Worm (Caenorhabditis elegans) whole organism, mixed stage, embryonic: Measurements from ENCODE around the gene M03F8.5.

Experiments used
- M03D4.4 ChIP-seq: sonication (generic microtip); optimal IDR thresholded peaks from 2 replicates; lab custom pipeline; 2017; ENCODE audit warnings: mild to moderate bottlenecking, missing genetic modification characterization, missing compliant biosample characterization
- bed-3 ChIP-seq: fragments of 200-800 bp; sonication (Bioruptor generic); optimal IDR thresholded peaks from 3 replicates; lab custom pipeline; 2018; ENCODE audit warnings: mild to moderate bottlenecking, missing genetic modification characterization, moderate library complexity, missing compliant biosample characterization
- blmp-1 ChIP-seq: fragments of 150-350 bp; optimal IDR thresholded peaks from 2 replicates; lab custom pipeline; 2014; ENCODE audit warnings: missing biosample characterization, missing genetic modification characterization
- ceh-43 ChIP-seq: fragments of 200-800 bp; sonication (Bioruptor generic); optimal IDR thresholded peaks from 2 replicates; lab custom pipeline; 2018; ENCODE audit warnings: mild to moderate bottlenecking, missing genetic modification characterization, moderate library complexity, missing compliant biosample characterization
- ceh-83 ChIP-seq: fragments of 200-800 bp; sonication (Bioruptor generic); optimal IDR thresholded peaks from 2 replicates; lab custom pipeline; 2018; ENCODE audit warnings: mild to moderate bottlenecking, missing genetic modification characterization, missing compliant biosample characterization
- ces-1 ChIP-seq: fragments of 150-350 bp; optimal IDR thresholded peaks from 2 replicates; lab custom pipeline; 2014; ENCODE audit warnings: missing biosample characterization, missing genetic modification reagents, missing genetic modification characterization
- cnd-1 ChIP-seq: fragments of 200-800 bp; sonication (Bioruptor generic); optimal IDR thresholded peaks from 2 replicates; lab custom pipeline; 2018; ENCODE audit warnings: mild to moderate bottlenecking, missing genetic modification characterization, missing compliant biosample characterization
- drap-1 ChIP-seq: fragments of 200-800 bp; sonication (Bioruptor generic); optimal IDR thresholded peaks from 3 replicates; lab custom pipeline; 2018; ENCODE audit warnings: mild to moderate bottlenecking, missing genetic modification characterization, missing compliant biosample characterization
- elt-3 ChIP-seq: fragments of 150-350 bp; optimal IDR thresholded peaks from 2 replicates; lab custom pipeline; 2014; ENCODE audit warnings: missing biosample characterization, missing genetic modification characterization
- flh-1 ChIP-seq: fragments of 200-800 bp; sonication (Bioruptor generic); optimal IDR thresholded peaks from 2 replicates; lab custom pipeline; 2018; ENCODE audit warnings: mild to moderate bottlenecking, missing genetic modification characterization, moderate library complexity, missing compliant biosample characterization
- ham-2 ChIP-seq: fragments of 200-800 bp; sonication (Bioruptor generic); optimal IDR thresholded peaks from 2 replicates; lab custom pipeline; 2018; ENCODE audit warnings: mild to moderate bottlenecking, missing genetic modification characterization, missing compliant biosample characterization
- hlh-1 ChIP-seq: fragments of 150-350 bp; optimal IDR thresholded peaks from 2 replicates; lab custom pipeline; 2014; ENCODE audit warnings: missing biosample characterization, missing genetic modification reagents, missing genetic modification characterization
- lin-13 ChIP-seq: fragments of 150-350 bp; optimal IDR thresholded peaks from 2 replicates; lab custom pipeline; 2014; ENCODE audit warnings: missing biosample characterization, missing genetic modification characterization
- lin-32 ChIP-seq: fragments of 200-800 bp; sonication (Bioruptor generic); optimal IDR thresholded peaks from 2 replicates; lab custom pipeline; 2018; ENCODE audit warnings: mild to moderate bottlenecking, missing genetic modification characterization, missing compliant biosample characterization
- lsy-2 ChIP-seq: fragments of 150-350 bp; optimal IDR thresholded peaks from 2 replicates; lab custom pipeline; 2014; ENCODE audit warnings: missing biosample characterization, missing genetic modification characterization
- mab-5 ChIP-seq: fragments of 150-350 bp; optimal IDR thresholded peaks from 2 replicates; lab custom pipeline; 2014; ENCODE audit warnings: missing biosample characterization, missing genetic modification characterization
- mep-1 ChIP-seq: fragments of 150-350 bp; optimal IDR thresholded peaks from 2 replicates; lab custom pipeline; 2017; ENCODE audit warnings: missing biosample characterization, missing genetic modification reagents, missing genetic modification characterization, inconsistent platforms
- nhr-12 ChIP-seq: fragments of 150-350 bp; optimal IDR thresholded peaks from 2 replicates; lab custom pipeline; 2014; ENCODE audit warnings: missing biosample characterization, missing genetic modification characterization
- nhr-2 ChIP-seq: fragments of 150-350 bp; optimal IDR thresholded peaks from 2 replicates; lab custom pipeline; 2014; ENCODE audit warnings: missing biosample characterization, missing genetic modification characterization
- nhr-237 ChIP-seq: fragments of 150-350 bp; optimal IDR thresholded peaks from 2 replicates; lab custom pipeline; 2014; ENCODE audit warnings: missing biosample characterization, missing genetic modification characterization
- nhr-28 ChIP-seq: fragments of 150-350 bp; optimal IDR thresholded peaks from 2 replicates; lab custom pipeline; 2014; ENCODE audit warnings: missing biosample characterization, missing genetic modification characterization
- nhr-76 ChIP-seq: sonication (generic microtip); optimal IDR thresholded peaks from 2 replicates; lab custom pipeline; 2017; ENCODE audit warnings: missing biosample characterization, missing genetic modification characterization
- pha-4 ChIP-seq: fragments of 150-350 bp; optimal IDR thresholded peaks from 2 replicates; lab custom pipeline; 2018; ENCODE audit warnings: missing biosample characterization, missing genetic modification reagents, missing genetic modification characterization
- sem-2 ChIP-seq: fragments of 200-800 bp; sonication (Bioruptor generic); optimal IDR thresholded peaks from 2 replicates; lab custom pipeline; 2018; ENCODE audit warnings: mild to moderate bottlenecking, missing genetic modification characterization, missing compliant biosample characterization
- snpc-4 ChIP-seq: fragments of 150-350 bp; optimal IDR thresholded peaks from 2 replicates; lab custom pipeline; 2014; ENCODE audit warnings: missing biosample characterization, missing genetic modification characterization
- sptf-1 ChIP-seq: sonication (generic microtip); optimal IDR thresholded peaks from 2 replicates; lab custom pipeline; 2017; ENCODE audit warnings: mild to moderate bottlenecking, missing genetic modification characterization, moderate library complexity, missing compliant biosample characterization
- unc-39 ChIP-seq: fragments of 150-350 bp; optimal IDR thresholded peaks from 2 replicates; lab custom pipeline; 2014; ENCODE audit warnings: missing biosample characterization, missing genetic modification characterization
- unc-62 ChIP-seq: fragments of 150-350 bp; optimal IDR thresholded peaks from 2 replicates; lab custom pipeline; 2014; ENCODE audit warnings: missing biosample characterization, missing genetic modification reagents, missing genetic modification characterization
- zip-8 ChIP-seq: fragments of 150-350 bp; optimal IDR thresholded peaks from 2 replicates; lab custom pipeline; 2014; ENCODE audit warnings: missing biosample characterization, missing genetic modification characterization
- ztf-11 ChIP-seq: fragments of 150-350 bp; optimal IDR thresholded peaks from 2 replicates; lab custom pipeline; 2014; ENCODE audit warnings: missing biosample characterization, missing genetic modification characterization

M03F8.5 gene

DNA sequence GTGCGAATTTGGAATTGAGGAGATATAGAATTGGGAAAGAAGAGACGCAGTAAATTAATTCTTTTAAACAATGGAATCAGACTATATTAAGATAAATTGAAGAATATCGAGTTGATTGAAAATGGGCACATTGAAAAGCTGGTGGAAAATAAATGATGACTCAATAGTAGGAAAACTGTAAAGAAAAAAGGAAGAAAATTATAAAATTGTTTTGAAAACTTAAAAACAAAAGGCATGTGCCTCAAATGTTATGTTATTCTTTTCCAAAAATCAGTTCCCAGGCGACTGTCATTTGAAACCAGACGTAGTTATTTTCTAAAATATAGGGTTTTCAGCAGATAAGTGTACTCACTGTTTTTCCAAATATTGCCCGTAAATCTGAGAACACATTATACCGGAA is 16.7 kb downstream of the M03F8.5 start, which contains the start of gene C04E6.12:
C04E6.12 (minus strand) TSS at position 101 of the 400 bp plus-strand sequence.
- TF ChIP-seq bed-3 (GFP tag; lab: Kevin White, UChicago) = no peak
- no peak for TF ChIP-seq nhr-28 (tag; lab: Kevin White, UChicago)
- TF ChIP-seq zip-8 (tag; lab: Kevin White, UChicago) = no peak
- TF ChIP-seq ceh-43 (GFP tag; lab: Kevin White, UChicago) = no peak
- TF ChIP-seq snpc-4 (tag; lab: Kevin White, UChicago) = no peak
- TF ChIP-seq unc-39 (tag; lab: Kevin White, UChicago) = no peak
- TF ChIP-seq pha-4 (tag; lab: Kevin White, UChicago) = no peak
- TF ChIP-seq mep-1 (tag; lab: Kevin White, UChicago) = no peak

DNA sequence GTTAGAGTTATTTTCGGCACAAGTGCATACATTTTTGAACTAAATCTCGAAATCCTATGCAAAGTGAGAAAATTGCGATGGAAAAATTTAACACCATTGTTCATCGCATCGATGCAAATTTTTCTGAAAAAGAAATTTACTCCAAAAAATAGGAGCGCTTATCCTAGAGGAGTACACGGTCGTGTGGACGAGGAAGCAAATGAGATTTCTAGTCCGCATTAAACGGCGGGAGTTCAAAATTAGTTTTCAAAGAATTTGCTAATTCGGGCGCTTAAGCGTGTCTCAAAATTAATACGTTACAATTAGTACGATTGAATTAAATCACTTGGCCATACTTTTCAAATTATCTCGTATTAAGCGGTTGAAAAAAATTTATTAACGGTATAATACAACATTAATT is 18.9 kb downstream of the M03F8.5 start, which contains the start of gene lrpr-1:
lrpr-1 (minus strand) TSS at position 185 of the 400 bp plus-strand sequence.
- TF ChIP-seq mep-1 (tag; lab: Kevin White, UChicago) (peak; percentile 30), nhr-237 (tag; lab: Kevin White, UChicago) (peak; percentile 15), unc-39 (tag; lab: Kevin White, UChicago) (no peak)

DNA sequence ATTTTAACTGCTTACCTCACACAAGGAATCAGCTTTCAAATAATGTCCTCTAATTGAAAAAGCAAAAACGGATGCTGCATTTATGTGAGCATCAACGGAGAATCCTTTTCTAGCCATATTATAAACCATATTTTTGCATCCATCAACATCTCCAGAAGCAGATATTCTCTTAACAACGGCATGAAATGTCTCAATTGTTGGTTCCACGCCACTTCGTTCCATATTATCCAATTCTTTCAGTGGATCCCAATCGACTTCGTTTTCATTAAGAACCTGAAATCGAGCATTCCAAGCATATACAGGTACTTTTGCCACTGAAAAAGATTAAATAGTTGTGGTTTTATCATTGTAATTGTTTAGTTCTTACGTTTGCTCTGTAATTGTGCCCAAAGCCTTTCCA is 19.7 kb downstream of the M03F8.5 start:
- TF ChIP-seq mep-1 (tag; lab: Kevin White, UChicago) (no peak), lsy-2 (no peak), snpc-4 (tag; lab: Kevin White, UChicago) (no peak), unc-39 (tag; lab: Kevin White, UChicago) (no peak), zip-8 (tag; lab: Kevin White, UChicago) (no peak), ztf-11 (tag; lab: Kevin White, UChicago) (no peak), unc-62 (GFP tag; lab: Kevin White, UChicago) (no peak), blmp-1 (no peak), nhr-2 (tag; lab: Kevin White, UChicago) (no peak), sptf-1 (no peak), drap-1 (GFP tag; lab: Kevin White, UChicago) (no peak), nhr-76 (tag; lab: Kevin White, UChicago) (no peak), flh-1 (GFP tag; lab: Kevin White, UChicago) (no peak), elt-3 (tag; lab: Kevin White, UChicago) (no peak), nhr-28 (tag; lab: Kevin White, UChicago) (no peak), sem-2 (no peak), mab-5 (tag; lab: Kevin White, UChicago) (no peak), bed-3 (GFP tag; lab: Kevin White, UChicago) (no peak), cnd-1 (tag; lab: Kevin White, UChicago) (no peak)

DNA sequence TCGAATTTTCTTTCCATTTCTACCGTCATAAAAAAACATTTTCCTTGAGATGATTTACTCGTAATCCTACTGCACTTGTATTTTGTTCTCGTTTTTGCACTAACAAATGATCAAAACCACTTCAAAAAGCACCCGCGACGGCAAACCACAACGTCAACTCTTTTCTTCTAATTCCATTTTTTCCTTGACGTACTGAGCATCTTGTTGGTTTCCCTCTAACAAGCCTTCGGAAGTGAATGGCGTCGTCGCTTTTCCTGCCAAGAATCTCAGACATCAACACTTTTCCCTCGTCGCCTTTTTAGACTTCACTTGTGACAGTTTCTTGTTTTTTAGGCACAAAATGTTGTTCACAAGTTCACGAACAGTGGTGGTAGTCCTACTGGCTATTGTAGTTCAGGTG is 24.2 kb downstream of the M03F8.5 start, which contains the start of gene C04E6.13:
C04E6.13 (plus strand) TSS at position 301 of the 400 bp plus-strand sequence.
- no peak for TF ChIP-seq nhr-237 (tag; lab: Kevin White, UChicago)
- no peak for TF ChIP-seq sptf-1
- no peak for TF ChIP-seq mab-5 (tag; lab: Kevin White, UChicago)
- no peak for TF ChIP-seq nhr-76 (tag; lab: Kevin White, UChicago)
- no peak for TF ChIP-seq nhr-28 (tag; lab: Kevin White, UChicago)
- no peak for TF ChIP-seq lin-13 (tag; lab: Kevin White, UChicago)
- no peak for TF ChIP-seq mep-1 (tag; lab: Kevin White, UChicago)
- no peak for TF ChIP-seq ham-2
- TF ChIP-seq hlh-1 = no peak
- TF ChIP-seq cnd-1 (tag; lab: Kevin White, UChicago) = no peak
- TF ChIP-seq M03D4.4 (tag; lab: Kevin White, UChicago) = no peak
- TF ChIP-seq ces-1 (GFP tag; lab: Kevin White, UChicago) = no peak
- TF ChIP-seq lin-32 = no peak
- no peak for TF ChIP-seq pha-4 (tag; lab: Kevin White, UChicago)
- no peak for TF ChIP-seq sem-2
- no peak for TF ChIP-seq zip-8 (tag; lab: Kevin White, UChicago)
- TF ChIP-seq ceh-83 (GFP tag; lab: Kevin White, UChicago) = no peak
- TF ChIP-seq nhr-12 (tag; lab: Kevin White, UChicago) = no peak

DNA sequence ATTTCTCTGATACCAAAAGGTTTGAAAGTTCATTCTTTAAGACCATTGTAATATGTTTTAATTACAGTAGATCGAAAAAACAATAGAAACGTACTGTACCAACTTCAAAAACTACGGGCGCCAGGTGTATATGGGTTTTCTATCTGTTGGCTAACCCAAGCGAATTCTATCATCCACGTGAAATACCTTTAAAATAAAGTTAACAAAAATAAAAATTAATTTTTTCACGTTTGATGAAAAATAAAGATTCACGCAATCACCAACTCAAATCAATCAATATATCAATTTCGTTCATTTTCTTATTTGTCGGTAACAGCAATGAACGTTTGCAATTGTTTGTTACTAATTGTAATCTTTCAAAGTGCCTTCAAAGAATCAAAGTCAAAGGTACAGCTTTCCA is 29.5 kb downstream of the M03F8.5 start, which contains the start of gene C04E6.4:
C04E6.4 (plus strand) TSS at position 301 of the 400 bp plus-strand sequence.
- TF ChIP-seq ceh-83 (GFP tag; lab: Kevin White, UChicago) (no peak), cnd-1 (tag; lab: Kevin White, UChicago) (no peak), unc-62 (GFP tag; lab: Kevin White, UChicago) (no peak), nhr-76 (tag; lab: Kevin White, UChicago) (no peak), sptf-1 (no peak), flh-1 (GFP tag; lab: Kevin White, UChicago) (no peak), lin-32 (no peak), M03D4.4 (tag; lab: Kevin White, UChicago) (no peak), lin-13 (tag; lab: Kevin White, UChicago) (no peak), zip-8 (tag; lab: Kevin White, UChicago) (no peak), hlh-1 (no peak)
